Worm (Caenorhabditis elegans) whole organism, L2 larva: ENCODE measurements around the gene Y54H5A.2.

Experiments used
- Y55F3AM.14 ChIP-seq: fragments of 200-800 bp; sonication (Bioruptor generic); optimal IDR thresholded peaks from 2 replicates; lab custom pipeline; 2018; ENCODE audit warnings: mild to moderate bottlenecking, missing genetic modification characterization, missing compliant biosample characterization
- fos-1 ChIP-seq: fragments of 150-350 bp; optimal IDR thresholded peaks from 2 replicates; lab custom pipeline; 2014; ENCODE audit warnings: missing biosample characterization, missing genetic modification characterization

ce11 chrIII:5137685-5138084 lies 11.7 kb downstream of the Y54H5A.2 start:
- TF ChIP-seq Y55F3AM.14 (GFP tag; lab: Kevin White, UChicago) (no peak), fos-1 (tag; lab: Kevin White, UChicago) (no peak)
